Fruit fly (Drosophila melanogaster) whole organism, prepupa: ENCODE results near the gene CG33795.

ENCODE experiments used
- CG10669 ChIP-seq: fragments of 200-800 bp; sonication (Bioruptor generic); optimal IDR thresholded peaks from 3 replicates; lab custom pipeline; 2018; ENCODE audit warnings: missing biosample characterization, mild to moderate bottlenecking, missing genetic modification characterization, moderate library complexity
- CG11294 ChIP-seq: fragments of 200-800 bp; sonication (Bioruptor generic); IDR thresholded peaks from 2 replicates; pipeline ENCODE4 v1.3.6; 2022; ENCODE audit warnings: missing biosample characterization, missing genetic modification characterization
- CG11902 ChIP-seq: fragments of 200-800 bp; sonication (Bioruptor generic); optimal IDR thresholded peaks from 3 replicates; lab custom pipeline; 2016; ENCODE audit warnings: missing biosample characterization, missing genetic modification characterization
- CG3032 ChIP-seq: fragments of 200-800 bp; optimal IDR thresholded peaks from 2 replicates; lab custom pipeline; 2019; ENCODE audit warnings: missing biosample characterization, mild to moderate bottlenecking, missing genetic modification characterization, moderate library complexity
- CG34406 ChIP-seq: fragments of 200-800 bp; sonication (Bioruptor generic); optimal IDR thresholded peaks from 3 replicates; lab custom pipeline; 2016; ENCODE audit warnings: missing biosample characterization, missing genetic modification characterization
- CG6276 ChIP-seq: fragments of 200-800 bp; sonication (Bioruptor generic); optimal IDR thresholded peaks from 2 replicates; lab custom pipeline; 2017; ENCODE audit warnings: missing biosample characterization, mild to moderate bottlenecking, missing genetic modification characterization
- Eip78C ChIP-seq: fragments of 200-800 bp; sonication (Bioruptor generic); peaks from one replicate; lab custom pipeline; 2016; ENCODE audit warnings: missing biosample characterization, missing genetic modification characterization
- Hr4 ChIP-seq: fragments of 200-800 bp; sonication (Bioruptor generic); optimal IDR thresholded peaks from 3 replicates; lab custom pipeline; 2016; ENCODE audit warnings: missing biosample characterization, missing genetic modification characterization
- Met ChIP-seq: fragments of 200-800 bp; sonication (Bioruptor generic); optimal IDR thresholded peaks from 3 replicates; lab custom pipeline; 2016; ENCODE audit warnings: missing biosample characterization, missing genetic modification characterization
- Sox102F ChIP-seq: fragments of 200-800 bp; sonication (Bioruptor generic); optimal IDR thresholded peaks from 2 replicates; lab custom pipeline; 2016; ENCODE audit warnings: missing biosample characterization, mild to moderate bottlenecking, missing genetic modification characterization
- dac ChIP-seq: fragments of 200-800 bp; sonication (Bioruptor generic); optimal IDR thresholded peaks from 2 replicates; lab custom pipeline; 2017; ENCODE audit warnings: missing biosample characterization, mild to moderate bottlenecking, missing genetic modification characterization
- pdm3 ChIP-seq: fragments of 200-800 bp; sonication (Bioruptor generic); optimal IDR thresholded peaks from 3 replicates; lab custom pipeline; 2016; ENCODE audit warnings: missing biosample characterization, missing genetic modification characterization

DNA sequence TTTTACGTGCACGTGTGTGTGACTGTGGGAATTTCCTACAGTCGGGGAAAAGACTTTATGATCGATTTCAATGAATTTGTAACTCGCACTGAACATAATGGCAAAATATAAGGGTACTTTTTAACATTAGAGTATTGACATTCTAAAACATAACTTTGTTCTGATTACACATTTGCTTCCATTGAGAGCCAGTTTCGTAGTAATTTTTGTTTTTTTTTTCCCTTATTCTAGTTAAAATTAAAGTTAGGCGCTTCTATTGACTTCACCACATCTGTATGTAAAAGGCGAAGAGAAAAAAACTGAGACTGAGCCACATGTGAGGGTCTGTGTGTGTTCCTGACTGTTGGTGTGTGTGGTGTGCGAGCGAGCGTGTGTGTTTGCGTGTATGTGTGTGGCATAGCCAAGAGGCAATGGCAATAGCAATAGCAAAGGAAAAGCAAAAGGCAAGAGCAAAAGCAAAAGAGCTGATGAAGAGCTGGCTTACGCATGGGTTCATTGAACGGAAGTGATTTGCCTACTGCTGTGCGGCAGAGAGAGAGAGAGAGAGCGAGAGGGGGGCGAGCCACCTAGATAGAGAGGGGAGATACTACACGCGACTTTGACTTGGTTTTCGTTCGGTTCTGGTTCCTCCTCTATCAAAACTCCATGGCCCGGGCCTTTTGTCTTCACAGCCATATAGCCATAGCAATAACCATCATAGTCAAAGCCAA lies 9.2 kb downstream of the CG33795 start:
- TF ChIP-seq CG11294 (peak; percentile 69; the same call in 1 of the 2 replicates), dac (GFP tag; lab: Kevin White, UChicago) (peak; percentile 65), Hr4 (GFP tag; lab: Kevin White, UChicago) (peak; percentile 89), Met (peak; percentile 53), CG11902 (GFP tag; lab: Kevin White, UChicago) (peak; percentile 45), CG34406 (GFP tag; lab: Kevin White, UChicago) (peak; percentile 67), Sox102F (GFP tag; lab: Kevin White, UChicago) (peak; percentile 47), CG10669 (peak; percentile 62), CG3032 (tag; lab: Kevin White, UChicago) (peak; percentile 63), CG6276 (GFP tag; lab: Kevin White, UChicago) (peak; percentile 84), Eip78C (GFP tag; lab: Kevin White, UChicago) (peak; percentile 93), pdm3 (GFP tag; lab: Kevin White, UChicago) (peak; percentile 83)
